Fruit fly (Drosophila melanogaster) whole organism, adult: ENCODE measurements around the gene bys.

ENCODE experiments used
- CG11617 ChIP-seq: fragments of 200-800 bp; sonication (Bioruptor generic); optimal IDR thresholded peaks from 2 replicates; lab custom pipeline; 2017; ENCODE audit warnings: mild to moderate bottlenecking, missing biosample characterization, missing genetic modification reagents, missing genetic modification characterization
- CG12768 ChIP-seq: fragments of 200-800 bp; sonication (Bioruptor generic); optimal IDR thresholded peaks from 2 replicates; lab custom pipeline; 2017; ENCODE audit warnings: missing biosample characterization, missing genetic modification characterization, mild to moderate bottlenecking, moderate library complexity, missing genetic modification reagents
- CG14711 ChIP-seq: fragments of 200-800 bp; sonication (Bioruptor generic); optimal IDR thresholded peaks from 2 replicates; lab custom pipeline; 2018; ENCODE audit warnings: missing biosample characterization, mild to moderate bottlenecking, missing genetic modification characterization, moderate library complexity
- CG1620 ChIP-seq: fragments of 200-800 bp; sonication (Bioruptor generic); optimal IDR thresholded peaks from 2 replicates; lab custom pipeline; 2016; ENCODE audit warnings: missing biosample characterization, missing genetic modification characterization
- CG33017 ChIP-seq: fragments of 200-800 bp; sonication (Bioruptor generic); optimal IDR thresholded peaks from 2 replicates; lab custom pipeline; 2018; ENCODE audit warnings: missing biosample characterization, mild to moderate bottlenecking, missing genetic modification characterization, moderate library complexity
- CG5204 ChIP-seq: fragments of 200-800 bp; sonication (Bioruptor generic); optimal IDR thresholded peaks from 2 replicates; lab custom pipeline; 2016; ENCODE audit warnings: missing biosample characterization, missing genetic modification characterization
- CG7045 ChIP-seq: fragments of 200-800 bp; sonication (Bioruptor generic); optimal IDR thresholded peaks from 2 replicates; lab custom pipeline; 2017; ENCODE audit warnings: missing biosample characterization, mild to moderate bottlenecking, missing genetic modification characterization
- CG7101 ChIP-seq: fragments of 200-800 bp; sonication (Bioruptor generic); optimal IDR thresholded peaks from 2 replicates; lab custom pipeline; 2018; ENCODE audit warnings: missing biosample characterization, mild to moderate bottlenecking, missing genetic modification characterization, moderate library complexity
- Clk ChIP-seq: fragments of 200-800 bp; sonication (Bioruptor generic); optimal IDR thresholded peaks from 2 replicates; lab custom pipeline; 2017; ENCODE audit warnings: missing biosample characterization, missing genetic modification characterization
- Crg-1 ChIP-seq: fragments of 200-800 bp; sonication (Bioruptor generic); optimal IDR thresholded peaks from 2 replicates; lab custom pipeline; 2016; ENCODE audit warnings: missing biosample characterization, missing genetic modification characterization
- Hr96 ChIP-seq: fragments of 200-800 bp; sonication (Bioruptor generic); optimal IDR thresholded peaks from 2 replicates; lab custom pipeline; 2016; ENCODE audit warnings: missing biosample characterization, missing genetic modification characterization
- Mnt ChIP-seq: fragments of 200-800 bp; sonication (Bioruptor generic); optimal IDR thresholded peaks from 2 replicates; lab custom pipeline; 2016; ENCODE audit warnings: missing biosample characterization, mild to moderate bottlenecking, missing genetic modification characterization
- bab1 ChIP-seq: fragments of 200-800 bp; sonication (Bioruptor generic); optimal IDR thresholded peaks from 3 replicates; lab custom pipeline; 2019; ENCODE audit warnings: missing biosample characterization, mild to moderate bottlenecking, missing genetic modification characterization, moderate library complexity
- cic ChIP-seq: fragments of 200-800 bp; sonication (Bioruptor generic); optimal IDR thresholded peaks from 2 replicates; lab custom pipeline; 2017; ENCODE audit warnings: missing biosample characterization, mild to moderate bottlenecking, missing genetic modification characterization, moderate library complexity
- cnc ChIP-seq, 2 experiments: fragments of >200 bp; optimal IDR thresholded peaks; 2 replicates each; lab custom pipeline; 2017
- kay ChIP-seq: fragments of 200-800 bp; sonication (Bioruptor generic); peaks from one replicate; lab custom pipeline; 2016; ENCODE audit warnings: missing biosample characterization, missing genetic modification characterization, borderline replicate concordance
- ovo ChIP-seq: fragments of 200-800 bp; sonication (Bioruptor generic); optimal IDR thresholded peaks from 2 replicates; lab custom pipeline; 2016; ENCODE audit warnings: missing biosample characterization, missing genetic modification characterization
- pad ChIP-seq: fragments of 200-800 bp; sonication (Bioruptor generic); optimal IDR thresholded peaks from 3 replicates; lab custom pipeline; 2017; ENCODE audit warnings: missing biosample characterization, missing genetic modification characterization, mild to moderate bottlenecking, moderate library complexity, missing genetic modification reagents
- tj ChIP-seq: fragments of 200-800 bp; sonication (Bioruptor generic); optimal IDR thresholded peaks from 3 replicates; lab custom pipeline; 2017; ENCODE audit warnings: missing biosample characterization, mild to moderate bottlenecking, missing genetic modification characterization, moderate library complexity
- toe ChIP-seq: fragments of 200-800 bp; sonication (Bioruptor generic); optimal IDR thresholded peaks from 2 replicates; lab custom pipeline; 2016; ENCODE audit warnings: missing biosample characterization, missing genetic modification characterization

Gene bys

dm6 chrX:7878736-7879135, 22.9 kb upstream of the bys start, which contains the start of gene Ir7d:
Gene Ir7d (minus strand): TSS chrX:7878836.
- no peak for TF ChIP-seq ovo (GFP tag; lab: Kevin White, UChicago)
- no peak for TF ChIP-seq tj (GFP tag; lab: Kevin White, UChicago)
- TF ChIP-seq CG14711 (tag; lab: Kevin White, UChicago): no peak
- no peak for TF ChIP-seq CG1620 (GFP tag; lab: Kevin White, UChicago)
- TF ChIP-seq CG33017: no peak
- TF ChIP-seq cnc (optimal IDR thresholded peaks at IDR 0.05; lab: Kevin White, UChicago): no peak
- no peak for TF ChIP-seq CG7101 (tag; lab: Kevin White, UChicago)
- TF ChIP-seq toe (GFP tag; lab: Kevin White, UChicago): no peak
- TF ChIP-seq kay: no peak
- TF ChIP-seq Clk: no peak

- TF ChIP-seq ovo (GFP tag; lab: Kevin White, UChicago): no peak
- no peak for TF ChIP-seq CG12768 (GFP tag; lab: Kevin White, UChicago)
- TF ChIP-seq CG1620 (GFP tag; lab: Kevin White, UChicago): no peak
- no peak for TF ChIP-seq toe (GFP tag; lab: Kevin White, UChicago)
- no peak for TF ChIP-seq Mnt (GFP tag; lab: Kevin White, UChicago)
- no peak for TF ChIP-seq CG33017
- TF ChIP-seq tj (GFP tag; lab: Kevin White, UChicago): no peak
- TF ChIP-seq cnc (optimal IDR thresholded peaks at IDR 0.05; lab: Kevin White, UChicago): no peak
- no peak for TF ChIP-seq CG5204 (GFP tag; lab: Kevin White, UChicago)
- no peak for TF ChIP-seq bab1 (GFP tag; lab: Kevin White, UChicago)
- no peak for TF ChIP-seq CG14711 (tag; lab: Kevin White, UChicago)
- no peak for TF ChIP-seq Crg-1
- no peak for TF ChIP-seq kay
Measured at dm6 chrX:7881579-7881978, 20.1 kb upstream of the bys start, which contains the start of gene Ir7e. Gene Ir7e (minus strand): TSS chrX:7881679.

DNA sequence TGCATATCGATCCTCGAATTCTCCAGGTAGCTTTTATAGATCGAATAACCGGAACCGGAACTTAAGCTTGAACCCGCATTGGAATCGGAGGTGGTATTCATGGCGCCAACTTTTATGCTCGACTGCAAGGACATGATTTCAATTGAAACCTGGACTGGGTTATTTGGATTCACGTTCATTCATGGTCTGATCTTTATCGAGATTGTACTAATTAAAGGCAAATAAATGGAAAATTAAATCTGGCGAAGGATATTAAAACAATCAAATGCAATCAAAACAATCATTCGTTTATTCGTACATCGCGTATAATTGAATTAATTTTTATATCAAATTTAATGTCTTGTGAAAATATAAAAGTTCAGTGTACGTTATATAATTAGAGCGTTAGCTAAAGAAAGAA, 17.8 kb upstream of the bys start, which contains the start of gene Ir7f:
Gene Ir7f (minus strand): TSS at position 101 of the 400 bp plus-strand sequence.
- TF ChIP-seq CG5204 (GFP tag; lab: Kevin White, UChicago): no peak
- no peak for TF ChIP-seq kay
- TF ChIP-seq Hr96 (GFP tag; lab: Kevin White, UChicago): no peak
- no peak for TF ChIP-seq cic (GFP tag; lab: Kevin White, UChicago)
- no peak for TF ChIP-seq Clk
- TF ChIP-seq bab1 (GFP tag; lab: Kevin White, UChicago): no peak
- TF ChIP-seq CG11617 (GFP tag; lab: Kevin White, UChicago): no peak
- no peak for TF ChIP-seq CG12768 (GFP tag; lab: Kevin White, UChicago)
- TF ChIP-seq CG1620 (GFP tag; lab: Kevin White, UChicago): no peak
- no peak for TF ChIP-seq ovo (GFP tag; lab: Kevin White, UChicago)
- no peak for TF ChIP-seq Mnt (GFP tag; lab: Kevin White, UChicago)
- no peak for TF ChIP-seq pad (GFP tag; lab: Kevin White, UChicago)

DNA sequence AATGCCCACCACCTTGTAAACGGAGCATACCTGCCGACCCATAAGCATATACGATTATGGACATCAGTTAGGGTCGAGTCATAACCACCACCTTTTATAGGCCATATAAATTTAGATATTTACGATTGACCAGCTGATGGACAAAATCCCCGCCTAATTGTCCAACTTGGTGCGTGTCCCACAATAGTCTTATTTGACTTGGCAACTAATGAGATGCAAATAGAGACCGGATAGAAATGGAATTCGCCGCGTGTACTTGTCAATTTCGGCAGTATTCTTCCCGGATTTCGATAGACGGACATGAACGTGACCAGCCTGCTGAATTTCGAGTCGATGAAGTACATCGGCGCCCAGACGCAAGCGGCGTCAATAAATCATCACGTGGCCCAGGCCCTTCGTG, 17.3 kb upstream of the bys start, which contains the start of gene Ir7g:
Gene Ir7g (plus strand): TSS at position 301 of the 400 bp plus-strand sequence.
- TF ChIP-seq pad (GFP tag; lab: Kevin White, UChicago): no peak
- no peak for TF ChIP-seq CG12768 (GFP tag; lab: Kevin White, UChicago)
- no peak for TF ChIP-seq CG5204 (GFP tag; lab: Kevin White, UChicago)
- TF ChIP-seq kay: no peak
- no peak for TF ChIP-seq tj (GFP tag; lab: Kevin White, UChicago)
- no peak for TF ChIP-seq Hr96 (GFP tag; lab: Kevin White, UChicago)
- TF ChIP-seq CG7101 (tag; lab: Kevin White, UChicago): no peak
- no peak for TF ChIP-seq CG33017
- TF ChIP-seq CG7045 (GFP tag; lab: Kevin White, UChicago): no peak
- no peak for TF ChIP-seq CG11617 (GFP tag; lab: Kevin White, UChicago)
- no peak for TF ChIP-seq cic (GFP tag; lab: Kevin White, UChicago)
- no peak for TF ChIP-seq Crg-1
- no peak for TF ChIP-seq toe (GFP tag; lab: Kevin White, UChicago)
- no peak for TF ChIP-seq CG1620 (GFP tag; lab: Kevin White, UChicago)

dm6 chrX:7888386-7889024, 13.2 kb upstream of the bys start, which contains the start of gene Acat1:
Gene Acat1 (minus strand): TSS chrX:7888785.
- TF ChIP-seq Mnt (GFP tag; lab: Kevin White, UChicago): peak; percentile 66
- peak; percentile 84 for TF ChIP-seq CG7101 (tag; lab: Kevin White, UChicago)
- TF ChIP-seq Crg-1: peak; percentile 73
- TF ChIP-seq pad (GFP tag; lab: Kevin White, UChicago): peak; percentile 63
- peak; percentile 44 for TF ChIP-seq CG5204 (GFP tag; lab: Kevin White, UChicago)
- no peak for TF ChIP-seq kay
- TF ChIP-seq bab1 (GFP tag; lab: Kevin White, UChicago): peak; percentile 92
- TF ChIP-seq CG12768 (GFP tag; lab: Kevin White, UChicago): peak; percentile 60
- TF ChIP-seq toe (GFP tag; lab: Kevin White, UChicago): peak; percentile 52
- peak; percentile 66 for TF ChIP-seq Hr96 (GFP tag; lab: Kevin White, UChicago)
- TF ChIP-seq tj (GFP tag; lab: Kevin White, UChicago): peak; percentile 32
- TF ChIP-seq ovo (GFP tag; lab: Kevin White, UChicago): peak; percentile 36
- no peak for TF ChIP-seq cnc (optimal IDR thresholded peaks at IDR 0.05; lab: Kevin White, UChicago)
- TF ChIP-seq CG11617 (GFP tag; lab: Kevin White, UChicago): peak; percentile 69
- peak; percentile 5 for TF ChIP-seq cic (GFP tag; lab: Kevin White, UChicago)
- TF ChIP-seq CG7045 (GFP tag; lab: Kevin White, UChicago): peak; percentile 38
- TF ChIP-seq CG1620 (GFP tag; lab: Kevin White, UChicago): peak; percentile 59
- TF ChIP-seq CG14711 (tag; lab: Kevin White, UChicago): peak; percentile 85
- peak; percentile 35 for TF ChIP-seq CG33017
- no peak for TF ChIP-seq Clk
